Fruit fly (Drosophila melanogaster) whole organism, embryonic: Measurements from ENCODE around the gene fkh.
A peak's percentile ranks its signal among the peaks of the same experiment; 100 is the strongest.

Experiments
- ATbp ChIP-seq: fragments of 200-800 bp; sonication (Bioruptor generic); optimal IDR thresholded peaks from 2 replicates; lab custom pipeline; 2017; ENCODE audit warnings: missing biosample characterization, mild to moderate bottlenecking, missing genetic modification characterization, missing genetic modification reagents
- Abd-B ChIP-seq: fragments of 200-800 bp; sonication (Bioruptor generic); optimal IDR thresholded peaks from 2 replicates; lab custom pipeline; 2018; ENCODE audit warnings: missing biosample characterization, mild to moderate bottlenecking, missing genetic modification characterization, moderate library complexity
- Awh ChIP-seq: fragments of 200-800 bp; sonication (Bioruptor generic); IDR thresholded peaks from 2 replicates; pipeline ENCODE4, ENCODE4 v1.3.6; 2022; ENCODE audit warnings: missing biosample characterization, missing genetic modification characterization
- BEAF-32 ChIP-seq: fragments of 200-800 bp; sonication (Bioruptor generic); optimal IDR thresholded peaks from 3 replicates; lab custom pipeline; 2017; ENCODE audit warnings: missing biosample characterization, missing genetic modification characterization, mild to moderate bottlenecking, moderate library complexity, missing genetic modification reagents
- CG10565 ChIP-seq: fragments of 200-800 bp; sonication (Bioruptor generic); optimal IDR thresholded peaks from 3 replicates; lab custom pipeline; 2016; ENCODE audit warnings: missing biosample characterization, mild to moderate bottlenecking, missing genetic modification characterization
- CG10979 ChIP-seq: fragments of 200-800 bp; sonication (Bioruptor generic); optimal IDR thresholded peaks from 2 replicates; lab custom pipeline; 2018; ENCODE audit warnings: missing biosample characterization, mild to moderate bottlenecking, missing genetic modification characterization, moderate library complexity
- CG11504 ChIP-seq: fragments of 200-800 bp; sonication (Bioruptor generic); optimal IDR thresholded peaks from 3 replicates; lab custom pipeline; 2019; ENCODE audit warnings: missing biosample characterization, mild to moderate bottlenecking, missing genetic modification characterization, moderate library complexity
- CG11560 ChIP-seq: fragments of 200-800 bp; sonication (Bioruptor generic); IDR thresholded peaks from 3 replicates; pipeline ENCODE4 v1.3.6; 2022; ENCODE audit warnings: missing biosample characterization, missing genetic modification characterization
- CG13287 ChIP-seq: fragments of 200-800 bp; sonication (Bioruptor generic); IDR thresholded peaks from 2 replicates; pipeline ENCODE4 v1.3.6; 2022; ENCODE audit warnings: missing biosample characterization, missing genetic modification characterization; ENCODE audit not compliant: partially characterized antibody
- CG14050 ChIP-seq: fragments of 200-800 bp; sonication (Bioruptor generic); IDR thresholded peaks from 3 replicates; pipeline ENCODE4 v1.3.6; 2022; ENCODE audit warnings: missing biosample characterization, missing genetic modification characterization
- CG15073 ChIP-seq: fragments of 200-800 bp; sonication (Bioruptor generic); optimal IDR thresholded peaks from 2 replicates; lab custom pipeline; 2016; ENCODE audit warnings: missing biosample characterization, missing genetic modification characterization
- CG1647 ChIP-seq: fragments of 200-800 bp; sonication (Bioruptor generic); optimal IDR thresholded peaks from 3 replicates; lab custom pipeline; 2016; ENCODE audit warnings: missing biosample characterization, missing genetic modification characterization
- CG16863 ChIP-seq: fragments of 200-800 bp; sonication (Bioruptor generic); optimal IDR thresholded peaks from 3 replicates; lab custom pipeline; 2016; ENCODE audit warnings: missing biosample characterization, missing genetic modification characterization
- CG17361 ChIP-seq: fragments of 200-800 bp; sonication (Bioruptor generic); IDR thresholded peaks from 3 replicates; pipeline ENCODE4 v1.3.6; 2022; ENCODE audit warnings: missing biosample characterization, missing genetic modification characterization
- CG1792 ChIP-seq: fragments of 200-800 bp; sonication (Bioruptor generic); optimal IDR thresholded peaks from 2 replicates; lab custom pipeline; 2016; ENCODE audit warnings: missing biosample characterization, missing genetic modification characterization
- CG3065 ChIP-seq: fragments of 200-800 bp; sonication (Bioruptor generic); optimal IDR thresholded peaks from 2 replicates; lab custom pipeline; 2016; ENCODE audit warnings: missing biosample characterization, missing genetic modification characterization
- CG3163 ChIP-seq: fragments of 200-800 bp; sonication (Bioruptor generic); optimal IDR thresholded peaks from 3 replicates; lab custom pipeline; 2016; ENCODE audit warnings: missing biosample characterization, missing genetic modification characterization
- CG3838 ChIP-seq: fragments of 200-800 bp; sonication (Bioruptor generic); optimal IDR thresholded peaks from 3 replicates; lab custom pipeline; 2016; ENCODE audit warnings: missing biosample characterization, missing genetic modification characterization
- CG4617 ChIP-seq: fragments of 200-800 bp; sonication (Bioruptor generic); optimal IDR thresholded peaks from 3 replicates; lab custom pipeline; 2016; ENCODE audit warnings: missing biosample characterization, missing genetic modification characterization, borderline replicate concordance
- CG5245 ChIP-seq: fragments of 200-800 bp; sonication (Bioruptor generic); optimal IDR thresholded peaks from 3 replicates; lab custom pipeline; 2016; ENCODE audit warnings: missing biosample characterization, missing genetic modification characterization
- CG5953 ChIP-seq: fragments of 200-800 bp; sonication (Bioruptor generic); IDR thresholded peaks from 2 replicates; pipeline ENCODE4 v1.3.6; 2022; ENCODE audit warnings: missing biosample characterization, missing genetic modification characterization
- CG7928 ChIP-seq: fragments of 200-800 bp; sonication (Bioruptor generic); optimal IDR thresholded peaks from 2 replicates; lab custom pipeline; 2017; ENCODE audit warnings: missing biosample characterization, mild to moderate bottlenecking, missing genetic modification characterization
- CG9215 ChIP-seq: fragments of 200-800 bp; sonication (Bioruptor generic); IDR thresholded peaks from 2 replicates; pipeline ENCODE4 v1.3.6; 2022; ENCODE audit warnings: missing biosample characterization, missing genetic modification characterization
- CG9817 ChIP-seq: fragments of 200-800 bp; sonication (Bioruptor generic); optimal IDR thresholded peaks from 2 replicates; lab custom pipeline; 2018; ENCODE audit warnings: missing biosample characterization, mild to moderate bottlenecking, missing genetic modification characterization, moderate library complexity
- Camta ChIP-seq: fragments of 200-800 bp; sonication (Bioruptor generic); optimal IDR thresholded peaks from 2 replicates; lab custom pipeline; 2016; ENCODE audit warnings: missing biosample characterization, missing genetic modification characterization
- Hr78 ChIP-seq, 2 experiments: fragments of 200-800 bp in 1 of 2; fragments of >200 bp in 1 of 2; sonication (Bioruptor generic) in 1 of 2; optimal IDR thresholded peaks; 2 replicates each; lab custom pipeline; 2017 to 2019; ENCODE audit warnings: missing biosample characterization in 2 of 2, missing genetic modification characterization in 2 of 2, mild to moderate bottlenecking in 1 of 2, moderate library complexity in 1 of 2
- Lhr ChIP-seq: fragments of 200-800 bp; sonication (Bioruptor generic); optimal IDR thresholded peaks from 3 replicates; lab custom pipeline; 2017; ENCODE audit warnings: mild to moderate bottlenecking, missing biosample characterization, missing genetic modification reagents, missing genetic modification characterization
- Nf-YB ChIP-seq: fragments of 200-800 bp; sonication (Bioruptor generic); optimal IDR thresholded peaks from 3 replicates; lab custom pipeline; 2019; ENCODE audit warnings: missing biosample characterization, mild to moderate bottlenecking, missing genetic modification characterization, moderate library complexity
- Sox100B ChIP-seq: fragments of 200-800 bp; sonication (Bioruptor generic); optimal IDR thresholded peaks from 3 replicates; lab custom pipeline; 2018; ENCODE audit warnings: missing biosample characterization, mild to moderate bottlenecking, missing genetic modification characterization
- al ChIP-seq: fragments of 200-800 bp; sonication (Bioruptor generic); IDR thresholded peaks from 2 replicates; pipeline ENCODE4 v1.3.6; 2022; ENCODE audit warnings: missing biosample characterization, missing genetic modification characterization
- da ChIP-seq: fragments of 200-800 bp; sonication (Bioruptor generic); optimal IDR thresholded peaks from 2 replicates; lab custom pipeline; 2016; ENCODE audit warnings: missing biosample characterization, missing genetic modification characterization
- danr ChIP-seq: fragments of 200-800 bp; sonication (Bioruptor generic); IDR thresholded peaks from 2 replicates; pipeline ENCODE4 v1.3.6; 2022; ENCODE audit warnings: missing biosample characterization, missing genetic modification characterization
- emc ChIP-seq: fragments of 200-800 bp; sonication (Bioruptor generic); optimal IDR thresholded peaks from 2 replicates; lab custom pipeline; 2016; ENCODE audit warnings: missing biosample characterization, missing genetic modification characterization
- ewg ChIP-seq: fragments of 200-800 bp; sonication (Bioruptor generic); optimal IDR thresholded peaks from 3 replicates; lab custom pipeline; 2017; ENCODE audit warnings: mild to moderate bottlenecking, missing biosample characterization, missing genetic modification reagents, missing genetic modification characterization
- fd64A ChIP-seq: fragments of 200-800 bp; sonication (Bioruptor generic); optimal IDR thresholded peaks from 3 replicates; lab custom pipeline; 2018; ENCODE audit warnings: missing biosample characterization, mild to moderate bottlenecking, missing genetic modification characterization
- gcm ChIP-seq: fragments of 200-800 bp; sonication (Bioruptor generic); optimal IDR thresholded peaks from 2 replicates; lab custom pipeline; 2019; ENCODE audit warnings: missing biosample characterization, mild to moderate bottlenecking, missing genetic modification characterization, moderate library complexity
- grau ChIP-seq: fragments of 200-800 bp; optimal IDR thresholded peaks from 3 replicates; lab custom pipeline; 2019; ENCODE audit warnings: missing biosample characterization, mild to moderate bottlenecking, missing genetic modification characterization, moderate library complexity
- ind ChIP-seq: fragments of 200-800 bp; sonication (Bioruptor generic); optimal IDR thresholded peaks from 3 replicates; lab custom pipeline; 2016; ENCODE audit warnings: missing biosample characterization, missing genetic modification characterization
- kah ChIP-seq: fragments of 200-800 bp; sonication (Bioruptor generic); optimal IDR thresholded peaks from 2 replicates; lab custom pipeline; 2018; ENCODE audit warnings: missing biosample characterization, mild to moderate bottlenecking, missing genetic modification characterization
- kni ChIP-seq: fragments of 200-800 bp; sonication (Bioruptor generic); optimal IDR thresholded peaks from 3 replicates; lab custom pipeline; 2017; ENCODE audit warnings: mild to moderate bottlenecking, missing biosample characterization, missing genetic modification reagents, missing genetic modification characterization
- pum ChIP-seq: fragments of 200-800 bp; sonication (Bioruptor generic); optimal IDR thresholded peaks from 2 replicates; lab custom pipeline; 2016; ENCODE audit warnings: missing biosample characterization, missing genetic modification characterization
- scrt ChIP-seq: fragments of 200-800 bp; sonication (Bioruptor generic); optimal IDR thresholded peaks from 2 replicates; lab custom pipeline; 2018; ENCODE audit warnings: missing biosample characterization, mild to moderate bottlenecking, missing genetic modification characterization, moderate library complexity
- shn ChIP-seq: fragments of 200-800 bp; sonication (Bioruptor generic); optimal IDR thresholded peaks from 3 replicates; lab custom pipeline; 2016; ENCODE audit warnings: missing biosample characterization, missing genetic modification characterization
- sisA ChIP-seq: fragments of 200-800 bp; sonication (Bioruptor generic); IDR thresholded peaks from 2 replicates; pipeline ENCODE4 v1.3.6; 2022; ENCODE audit warnings: missing biosample characterization, missing genetic modification characterization
- slbo ChIP-seq: fragments of 200-800 bp; sonication (Bioruptor generic); IDR thresholded peaks from 2 replicates; pipeline ENCODE4 v1.3.6; 2022; ENCODE audit warnings: missing biosample characterization, missing genetic modification characterization
- sob ChIP-seq: fragments of 200-800 bp; sonication (Bioruptor generic); IDR thresholded peaks from 2 replicates; pipeline ENCODE4 v1.3.6; 2022; ENCODE audit warnings: missing biosample characterization, missing genetic modification characterization
- tx ChIP-seq: fragments of 200-800 bp; sonication (Bioruptor generic); optimal IDR thresholded peaks from 2 replicates; lab custom pipeline; 2016; ENCODE audit warnings: missing biosample characterization, missing genetic modification characterization
- zen ChIP-seq: fragments of 200-800 bp; sonication (Bioruptor generic); optimal IDR thresholded peaks from 3 replicates; lab custom pipeline; 2018; ENCODE audit warnings: missing biosample characterization, mild to moderate bottlenecking, missing genetic modification characterization, moderate library complexity
- zen2 ChIP-seq: fragments of 200-800 bp; sonication (Bioruptor generic); IDR thresholded peaks from 3 replicates; pipeline ENCODE4 v1.3.6; 2022; ENCODE audit warnings: missing biosample characterization, missing genetic modification characterization; ENCODE audit not compliant: partially characterized antibody

The fkh gene

DNA sequence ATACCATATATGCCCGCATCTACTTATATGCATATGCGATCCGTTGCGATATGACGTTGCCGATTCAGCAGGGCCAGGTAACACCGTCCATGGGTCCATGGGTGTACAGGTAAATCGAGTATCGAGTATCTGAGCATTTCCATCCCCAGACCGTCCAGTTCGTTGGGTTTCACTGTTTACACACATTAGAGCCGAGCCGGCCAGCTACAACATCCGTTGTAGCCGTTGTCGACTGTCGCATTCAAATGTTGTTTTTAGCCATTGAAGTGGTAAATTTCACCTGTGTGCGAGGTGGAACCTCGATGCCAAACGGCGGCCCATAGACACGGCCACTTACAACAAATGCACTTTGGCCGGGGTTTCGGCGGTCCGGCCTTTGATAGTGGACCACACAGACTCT lies 36.6 kb downstream of the fkh start:
- no peak for TF ChIP-seq CG3065 (GFP tag; lab: Kevin White, UChicago)
- peak; percentile 34 for TF ChIP-seq kni
- peak; percentile 34 for TF ChIP-seq zen
- TF ChIP-seq ATbp (GFP tag; lab: Kevin White, UChicago), result no peak
- TF ChIP-seq grau, result peak; percentile 57
- TF ChIP-seq CG5245 (GFP tag; lab: Kevin White, UChicago), result no peak
- TF ChIP-seq, all 482 proteins: peak for 3

DNA sequence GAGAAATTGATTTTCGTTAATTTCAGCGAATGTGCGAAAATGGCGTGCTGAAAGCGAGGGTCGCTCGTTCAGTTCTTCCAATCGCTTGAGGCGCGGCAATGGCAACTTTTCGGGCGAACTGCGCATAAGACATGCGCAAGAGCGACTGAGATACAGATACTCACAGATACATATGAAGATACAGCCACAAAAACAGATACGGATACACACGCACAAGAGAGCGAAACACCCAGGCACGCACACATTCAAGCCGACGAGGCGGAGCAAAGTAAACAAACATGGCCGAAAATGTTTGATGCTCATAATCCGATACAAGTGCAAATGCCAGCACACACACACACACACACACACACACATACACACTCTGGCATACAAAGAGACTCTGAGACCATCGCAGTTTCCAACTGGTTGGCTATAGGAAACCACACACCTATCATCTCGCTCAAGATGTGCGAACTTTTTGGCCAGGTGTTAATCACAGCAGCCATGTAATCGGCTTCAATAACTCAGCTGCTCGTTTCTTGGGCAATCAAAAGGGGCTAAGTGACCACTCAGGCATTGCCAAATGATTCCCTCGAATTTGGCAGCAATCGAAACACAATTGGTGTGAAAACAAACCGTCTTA lies 37.8 kb downstream of the fkh start:
- no peak for TF ChIP-seq CG15073 (GFP tag; lab: Kevin White, UChicago)
- peak; percentile 95 for TF ChIP-seq Nf-YB (GFP tag; lab: Kevin White, UChicago)
- no peak for TF ChIP-seq CG7928 (GFP tag; lab: Kevin White, UChicago)
- no peak for TF ChIP-seq da (GFP tag; lab: Kevin White, UChicago)
- TF ChIP-seq shn (GFP tag; lab: Kevin White, UChicago), result no peak
- no peak for TF ChIP-seq kah (GFP tag; lab: Kevin White, UChicago)
- no peak for TF ChIP-seq fd64A
- no peak for TF ChIP-seq CG10565 (GFP tag; lab: Kevin White, UChicago)
- no peak for TF ChIP-seq danr (GFP tag; lab: Robert Waterston, UW)
- TF ChIP-seq Camta (GFP tag; lab: Kevin White, UChicago), result no peak
- no peak for TF ChIP-seq Hr78 (GFP tag; optimal IDR thresholded peaks at IDR 0.05; lab: Kevin White, UChicago)
- no peak for TF ChIP-seq pum (GFP tag; lab: Kevin White, UChicago)
- TF ChIP-seq CG3838 (GFP tag; lab: Kevin White, UChicago), result no peak
- TF ChIP-seq zen2 (GFP tag; lab: Robert Waterston, UW), result no peak
- TF ChIP-seq CG9215 (GFP tag; lab: Robert Waterston, UW), result no peak
- TF ChIP-seq ewg (GFP tag; lab: Kevin White, UChicago), result peak; percentile 95
- no peak for TF ChIP-seq CG4617 (GFP tag; lab: Kevin White, UChicago)
- no peak for TF ChIP-seq CG11504 (tag; lab: Kevin White, UChicago)
- no peak for TF ChIP-seq CG1792
- no peak for TF ChIP-seq slbo (GFP tag; lab: Robert Waterston, UW)
- no peak for TF ChIP-seq sisA
- no peak for TF ChIP-seq CG11560
- TF ChIP-seq Abd-B (GFP tag; lab: Kevin White, UChicago), result no peak
- TF ChIP-seq gcm (GFP tag; lab: Kevin White, UChicago), result no peak
- TF ChIP-seq CG1647 (GFP tag; lab: Kevin White, UChicago), result no peak
- no peak for TF ChIP-seq Sox100B
- TF ChIP-seq CG16863, result no peak
- TF ChIP-seq BEAF-32 (GFP tag; lab: Kevin White, UChicago), result no peak
- no peak for TF ChIP-seq ind (GFP tag; lab: Kevin White, UChicago)
- no peak for TF ChIP-seq CG5953
- TF ChIP-seq CG13287, result peak; percentile 26; the same call in 1 of the 2 replicates
- TF ChIP-seq al, result no peak
- TF ChIP-seq CG9817 (tag; lab: Kevin White, UChicago), result no peak
- no peak for TF ChIP-seq CG3163 (GFP tag; lab: Kevin White, UChicago)
- TF ChIP-seq Awh, result no peak
- TF ChIP-seq tx (GFP tag; lab: Kevin White, UChicago), result no peak
- no peak for TF ChIP-seq scrt
- TF ChIP-seq CG10979, result no peak
- no peak for TF ChIP-seq CG17361
- no peak for TF ChIP-seq CG14050
- TF ChIP-seq Lhr (GFP tag; lab: Kevin White, UChicago), result no peak
- no peak for TF ChIP-seq emc
- 0 out of 2 replicates have a peak, but pooled peaks have one; percentile 21 for TF ChIP-seq sob (GFP tag; lab: Robert Waterston, UW)
- no peak for TF ChIP-seq CG3065 (GFP tag; lab: Kevin White, UChicago)
